Worm (Caenorhabditis elegans) whole organism, midembryonic: ENCODE measurements around the gene aipl-1.
"Not testable (repeated sequence)": the region's sequence is repeated elsewhere in the genome, so short reads cannot be mapped to it uniquely, and the experiment has no call there.

Source experiments
- T22C8.4 ChIP-seq: fragments of 200-800 bp; sonication (Bioruptor generic); IDR thresholded peaks from 2 replicates; pipeline ENCODE4 v1.3.6; 2022; ENCODE audit warnings: missing genetic modification characterization, missing compliant biosample characterization
- flt-1 ChIP-seq: fragments of 200-800 bp; sonication (Bioruptor generic); IDR thresholded peaks from 2 replicates; pipeline ENCODE4 v1.3.6; 2022; ENCODE audit warnings: missing genetic modification characterization, missing compliant biosample characterization
- klf-2 ChIP-seq: fragments of 200-800 bp; sonication (Bioruptor generic); conservative IDR thresholded peaks from 2 replicates; pipeline ENCODE4 v1.3.6; 2022; ENCODE audit warnings: missing genetic modification reagents, missing genetic modification characterization, missing compliant biosample characterization
- ztf-23 ChIP-seq: fragments of 200-800 bp; sonication (Bioruptor generic); IDR thresholded peaks from 2 replicates; pipeline ENCODE4 v1.3.6; 2022; ENCODE audit warnings: missing genetic modification reagents, missing genetic modification characterization, missing compliant biosample characterization

DNA sequence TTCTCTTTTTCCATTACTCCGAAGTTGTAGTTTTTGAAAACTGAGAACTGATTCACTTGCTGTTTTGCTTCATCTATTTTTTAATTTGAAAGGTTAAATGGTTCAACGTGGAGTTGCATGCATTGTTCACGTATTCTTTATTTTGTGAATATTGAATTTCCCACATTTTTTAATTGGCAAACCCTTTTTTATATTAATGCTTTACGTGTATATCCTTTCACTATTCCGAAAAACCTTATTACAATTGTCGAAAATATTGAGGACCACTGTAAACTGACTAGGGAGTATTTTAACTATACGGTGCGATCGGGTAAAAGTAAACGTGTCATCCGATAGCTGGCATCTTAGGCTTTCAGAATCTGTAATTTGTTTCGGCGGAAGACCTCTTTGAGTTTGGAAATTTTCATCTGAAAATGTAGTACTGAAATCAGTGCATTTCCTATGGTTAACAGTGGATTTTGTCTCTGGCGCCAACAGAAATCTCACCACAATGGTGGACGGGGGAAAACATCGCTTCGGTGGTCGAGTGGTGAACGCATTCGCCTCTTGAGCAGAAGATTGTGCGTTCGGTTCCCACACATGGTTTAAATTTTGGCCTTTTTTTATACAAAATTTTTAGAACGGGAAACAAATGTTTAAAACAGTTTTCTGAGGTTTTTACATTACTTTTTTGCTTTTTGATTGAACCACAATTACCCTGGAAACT is 30.6 kb downstream of the aipl-1 start, which contains the start of gene C01G10.14:
- not testable (repeated sequence) for TF ChIP-seq flt-1; ztf-23 (GFP tag; lab: Robert Waterston, UW); T22C8.4 (GFP tag; lab: Robert Waterston, UW); klf-2 (GFP tag; lab: Robert Waterston, UW)
